Fruit fly (Drosophila melanogaster): Measurements from ENCODE around the gene Pde1c.

Gene Pde1c

DNA sequence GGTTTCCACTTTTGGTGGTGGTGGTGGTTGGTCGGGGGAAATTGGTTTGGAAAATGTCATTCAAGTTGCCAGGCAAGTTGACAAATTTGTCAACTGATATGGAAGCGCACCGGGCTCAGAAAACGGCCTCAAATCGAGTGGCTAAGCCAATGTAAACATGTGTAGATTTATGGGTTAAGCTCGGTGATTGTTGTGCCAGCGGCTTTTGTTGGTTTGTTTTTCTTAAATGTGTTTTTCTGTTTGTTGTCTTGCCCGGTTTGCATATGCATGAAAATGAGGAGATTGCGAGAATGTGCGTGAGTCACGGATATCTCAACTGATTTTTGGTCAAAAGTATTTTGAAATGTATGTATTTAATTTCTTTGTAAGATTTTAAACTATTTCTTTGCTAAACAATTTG lies 32.5 kb upstream of the Pde1c start:
- TF ChIP-seq CG8290 (GFP tag; optimal IDR thresholded peaks at IDR 0.05) (no peak), CG8290 (tag; optimal IDR thresholded peaks at IDR 0.05) (no peak), ci (GFP tag; IDR thresholded peaks at IDR 0.05) (0 out of 3 replicates have a peak, but pooled peaks have one; percentile 28), ssp (GFP tag; IDR thresholded peaks at IDR 0.05) (no peak), Aef1 (GFP tag; IDR thresholded peaks at IDR 0.05) (no peak), Atf-2 (GFP tag; optimal IDR thresholded peaks at IDR 0.05) (no peak), CG2199 (GFP tag; IDR thresholded peaks at IDR 0.05) (peak; percentile 51; the same call in 1 of the 3 replicates), CG2202 (tag; optimal IDR thresholded peaks at IDR 0.05) (no peak), oc (tag; optimal IDR thresholded peaks at IDR 0.05) (peak; percentile 57), CG4328 (GFP tag; optimal IDR thresholded peaks at IDR 0.05) (no peak), kni (GFP tag; optimal IDR thresholded peaks at IDR 0.05) (peak; percentile 29), vvl (GFP tag; IDR thresholded peaks at IDR 0.05) (peak; percentile 56; the same call in 1 of the 2 replicates), CG11696 (GFP tag; IDR thresholded peaks at IDR 0.05) (no peak), nau (GFP tag; optimal IDR thresholded peaks at IDR 0.05) (peak; percentile 16), fru (optimal IDR thresholded peaks at IDR 0.05) (no peak), Doc3 (GFP tag; IDR thresholded peaks at IDR 0.05; ENCODE audit: partially characterized antibody) (no peak), sens (GFP tag) (peak; percentile 85), CG6813 (GFP tag; optimal IDR thresholded peaks at IDR 0.05) (peak; percentile 50), Optix (GFP tag; IDR thresholded peaks at IDR 0.05) (no peak), Asciz (GFP tag; optimal IDR thresholded peaks at IDR 0.05) (peak; percentile 17), lmd (GFP tag; IDR thresholded peaks at IDR 0.05) (no peak), HmgD (GFP tag; optimal IDR thresholded peaks at IDR 0.05) (no peak), stc (GFP tag; IDR thresholded peaks at IDR 0.05) (no peak), Sox100B (GFP tag; optimal IDR thresholded peaks at IDR 0.05) (no peak), Eip74EF (GFP tag; optimal IDR thresholded peaks at IDR 0.05) (peak in 1 of 2 experiments; percentile 25), D (optimal IDR thresholded peaks at IDR 0.05) (no peak), D (GFP tag; optimal IDR thresholded peaks at IDR 0.05) (no peak), CG10543 (GFP tag; optimal IDR thresholded peaks at IDR 0.05) (no peak), CG1647 (GFP tag; optimal IDR thresholded peaks at IDR 0.05) (no peak), CG31441 (GFP tag; IDR thresholded peaks at IDR 0.05) (0 out of 2 replicates have a peak, but pooled peaks have one; percentile 16), ATbp (GFP tag; optimal IDR thresholded peaks at IDR 0.05) (peak; percentile 4), gcm (GFP tag; optimal IDR thresholded peaks at IDR 0.05) (no peak), gce (GFP tag; IDR thresholded peaks at IDR 0.05) (no peak), HmgZ (tag; optimal IDR thresholded peaks at IDR 0.05) (no peak), sqz (GFP tag; optimal IDR thresholded peaks at IDR 0.05) (peak; percentile 59)

- TF ChIP-seq Ets65A (GFP tag) (peak; percentile 67), Med (GFP tag) (peak; percentile 20), Hr3 (GFP tag; optimal IDR thresholded peaks at IDR 0.05) (no peak), CG18476 (GFP tag; optimal IDR thresholded peaks at IDR 0.05) (peak; percentile 21), onecut (GFP tag; IDR thresholded peaks at IDR 0.05) (no peak), CG1792 (GFP tag; optimal IDR thresholded peaks at IDR 0.05) (no peak)
Measured at dm6 chr2L:11958729-11959128, 30.4 kb upstream of the Pde1c start.

dm6 chr2L:11955839-11956238 lies 27.5 kb upstream of the Pde1c start:
- TF ChIP-seq D (optimal IDR thresholded peaks at IDR 0.05) (no peak), D (GFP tag; optimal IDR thresholded peaks at IDR 0.05) (no peak), tna (GFP tag; IDR thresholded peaks at IDR 0.05; ENCODE audit: partially characterized antibody) (no peak), insv (GFP tag; optimal IDR thresholded peaks at IDR 0.05) (peak; percentile 21 to 91), CG18011 (GFP tag; optimal IDR thresholded peaks at IDR 0.05) (no peak), scrt (GFP tag; optimal IDR thresholded peaks at IDR 0.05) (no peak), Elba2 (GFP tag; optimal IDR thresholded peaks at IDR 0.05) (peak; percentile 96), grn (GFP tag; optimal IDR thresholded peaks at IDR 0.05) (peak; percentile 3)
